Worm (Caenorhabditis elegans): ENCODE results near the gene C38D9.2.

DNA sequence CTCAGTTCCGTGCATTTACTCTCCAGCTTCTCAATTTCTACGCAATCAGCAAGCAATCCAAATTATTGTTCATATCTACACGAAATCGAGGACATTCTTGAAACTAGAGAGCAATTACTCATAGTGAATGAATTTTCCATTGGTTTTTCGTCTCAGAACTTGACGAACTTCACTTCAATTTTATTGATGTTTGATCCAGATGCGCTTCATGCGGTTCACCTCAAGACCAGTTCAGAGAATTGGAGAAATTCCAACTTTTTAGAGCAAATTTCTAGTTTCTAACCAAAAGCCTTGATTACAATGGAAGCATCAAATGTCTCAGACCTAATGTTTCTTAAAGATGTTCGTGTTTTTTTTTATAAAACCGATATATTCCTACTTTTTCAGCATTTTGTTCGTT is 53.3 kb downstream of the C38D9.2 start, which contains the start of gene Y6G8.8:
- no peak for TF ChIP-seq ztf-23 (GFP tag; IDR thresholded peaks at IDR 0.05)
- TF ChIP-seq ztf-29 (GFP tag; IDR thresholded peaks at IDR 0.05): no peak
- no peak for TF ChIP-seq med-1 (GFP tag; optimal IDR thresholded peaks at IDR 0.05; ENCODE audit: insufficient read depth)
- no peak for TF ChIP-seq flt-1 (GFP tag; IDR thresholded peaks at IDR 0.05)
- TF ChIP-seq klf-2 (GFP tag; conservative IDR thresholded peaks at IDR 0.05): no peak
